Worm (Caenorhabditis elegans): ENCODE measurements around the gene mab-9.

mab-9 gene

ce11 chrII:551245-551904 is 35.6 kb downstream of the mab-9 start, which contains the start of gene lips-7:
lips-7 (plus strand) TSS chrII:551854.
- TF ChIP-seq flh-1 (GFP tag; optimal IDR thresholded peaks at IDR 0.05) (no peak), unc-39 (tag; optimal IDR thresholded peaks at IDR 0.05) (no peak), nhr-2 (tag; optimal IDR thresholded peaks at IDR 0.05) (no peak), snpc-4 (tag; optimal IDR thresholded peaks at IDR 0.05) (no peak), nhr-12 (tag; optimal IDR thresholded peaks at IDR 0.05) (no peak), lin-13 (tag; optimal IDR thresholded peaks at IDR 0.05) (no peak), nhr-76 (tag; optimal IDR thresholded peaks at IDR 0.05) (no peak), bed-3 (GFP tag; optimal IDR thresholded peaks at IDR 0.05) (no peak), elt-1 (tag; optimal IDR thresholded peaks at IDR 0.05; ENCODE audit: borderline replicate concordance, insufficient read depth) (no peak), zip-8 (tag; optimal IDR thresholded peaks at IDR 0.05) (no peak), ceh-43 (GFP tag; optimal IDR thresholded peaks at IDR 0.05) (no peak), ham-2 (GFP tag; optimal IDR thresholded peaks at IDR 0.05) (no peak), pha-4 (tag; optimal IDR thresholded peaks at IDR 0.05) (no peak), elt-3 (tag; optimal IDR thresholded peaks at IDR 0.05) (no peak), ceh-39 (tag; optimal IDR thresholded peaks at IDR 0.05) (no peak)

- TF ChIP-seq unc-62 (GFP tag; optimal IDR thresholded peaks at IDR 0.05) (peak; percentile 5), sem-2 (GFP tag; optimal IDR thresholded peaks at IDR 0.05) (no peak), tbx-8 (GFP tag; optimal IDR thresholded peaks at IDR 0.05) (no peak)
Measured at ce11 chrII:555371-555770, 39.5 kb downstream of the mab-9 start.

- TF ChIP-seq nhr-2 (tag; optimal IDR thresholded peaks at IDR 0.05) (no peak), elt-1 (tag; optimal IDR thresholded peaks at IDR 0.05; ENCODE audit: borderline replicate concordance, insufficient read depth) (no peak), mep-1 (tag; optimal IDR thresholded peaks at IDR 0.05) (no peak), elt-3 (tag; optimal IDR thresholded peaks at IDR 0.05) (no peak), zip-8 (tag; optimal IDR thresholded peaks at IDR 0.05) (no peak)
Measured at ce11 chrII:556185-556584, 40.4 kb downstream of the mab-9 start, which contains the start of the genes C09E8.1 and C09E8.6. C09E8.1 (plus strand) TSS chrII:556485. C09E8.6 (plus strand) TSS chrII:556497.

ce11 chrII:568776-569175 is 53.0 kb downstream of the mab-9 start, which contains the start of gene W08F4.5:
W08F4.5 (minus strand) TSS chrII:568876.
- TF ChIP-seq lin-13 (tag; optimal IDR thresholded peaks at IDR 0.05) (no peak), zip-8 (tag; optimal IDR thresholded peaks at IDR 0.05) (no peak), elt-3 (tag; optimal IDR thresholded peaks at IDR 0.05) (no peak), ces-1 (GFP tag; optimal IDR thresholded peaks at IDR 0.05) (no peak)
